Fruit fly (Drosophila melanogaster): ENCODE measurements around the gene CG13982.

dm6 chr2L:6411953-6412352 lies at the start of gene CG13982:
- TF ChIP-seq br (GFP tag; optimal IDR thresholded peaks at IDR 0.05), result no peak
- no peak for TF ChIP-seq Sp1 (GFP tag; optimal IDR thresholded peaks at IDR 0.05)
- no peak for TF ChIP-seq lola (GFP tag; optimal IDR thresholded peaks at IDR 0.05)
- TF ChIP-seq Rel (GFP tag; optimal IDR thresholded peaks at IDR 0.05), result no peak
- no peak for TF ChIP-seq Rel (tag; optimal IDR thresholded peaks at IDR 0.05)
- TF ChIP-seq usp (GFP tag; optimal IDR thresholded peaks at IDR 0.05), result no peak
- TF ChIP-seq dmrt93B (GFP tag; optimal IDR thresholded peaks at IDR 0.05), result no peak
- no peak for TF ChIP-seq psq (GFP tag; optimal IDR thresholded peaks at IDR 0.05)
- TF ChIP-seq OdsH (GFP tag; optimal IDR thresholded peaks at IDR 0.05), result no peak

Data from whole organism, wandering third instar larva.